Worm (Caenorhabditis elegans) whole organism, late embryonic: ENCODE results near the gene cki-1.

Experiments used
- C38D4.7 ChIP-seq: fragments of 200-800 bp; sonication (Bioruptor generic); optimal IDR thresholded peaks from 2 replicates; lab custom pipeline; 2018; ENCODE audit warnings: mild to moderate bottlenecking, missing genetic modification characterization, moderate library complexity, missing compliant biosample characterization
- K02D7.2 ChIP-seq: sonication (generic microtip); optimal IDR thresholded peaks from 2 replicates; lab custom pipeline; 2017; ENCODE audit warnings: mild to moderate bottlenecking, missing genetic modification characterization, missing compliant biosample characterization
- K09A11.1 ChIP-seq: sonication (generic microtip); optimal IDR thresholded peaks from 2 replicates; lab custom pipeline; 2017; ENCODE audit warnings: antibody characterized with exemption, mild to moderate bottlenecking, missing genetic modification characterization, missing compliant biosample characterization; ENCODE audit not compliant: insufficient read depth
- T23F11.4 ChIP-seq: fragments of 200-800 bp; sonication (Bioruptor generic); optimal IDR thresholded peaks from 2 replicates; lab custom pipeline; 2018; ENCODE audit warnings: mild to moderate bottlenecking, missing genetic modification characterization, missing compliant biosample characterization
- Y22D7AL.16 ChIP-seq: sonication (generic microtip); optimal IDR thresholded peaks from 2 replicates; lab custom pipeline; 2016; ENCODE audit warnings: missing genetic modification characterization, missing compliant biosample characterization
- ahr-1 ChIP-seq: sonication (generic microtip); optimal IDR thresholded peaks from 2 replicates; lab custom pipeline; 2016; ENCODE audit warnings: missing genetic modification characterization, missing compliant biosample characterization
- ama-1 ChIP-seq: fragments of 150-350 bp; optimal IDR thresholded peaks from 2 replicates; lab custom pipeline; 2014
- ceh-18 ChIP-seq: sonication (generic microtip); optimal IDR thresholded peaks from 2 replicates; lab custom pipeline; 2016; ENCODE audit warnings: missing genetic modification characterization, missing compliant biosample characterization
- ceh-19 ChIP-seq: fragments of 200-800 bp; sonication (Bioruptor generic); optimal IDR thresholded peaks from 2 replicates; lab custom pipeline; 2018; ENCODE audit warnings: mild to moderate bottlenecking, missing genetic modification characterization, missing compliant biosample characterization
- ceh-2 ChIP-seq: sonication (generic microtip); optimal IDR thresholded peaks from 2 replicates; lab custom pipeline; 2016; ENCODE audit warnings: missing genotype, missing genetic modification characterization, missing compliant biosample characterization
- ceh-22 ChIP-seq: sonication (generic microtip); optimal IDR thresholded peaks from 2 replicates; lab custom pipeline; 2017; ENCODE audit warnings: missing biosample characterization, missing genetic modification characterization
- ceh-30 ChIP-seq: fragments of 150-350 bp; optimal IDR thresholded peaks from 2 replicates; lab custom pipeline; 2014; ENCODE audit warnings: missing biosample characterization, missing genetic modification characterization
- ceh-31 ChIP-seq: sonication (generic microtip); optimal IDR thresholded peaks from 2 replicates; lab custom pipeline; 2016; ENCODE audit warnings: missing genetic modification characterization, missing compliant biosample characterization
- ceh-45 ChIP-seq: fragments of 200-800 bp; sonication (Bioruptor generic); IDR thresholded peaks from 2 replicates; pipeline ENCODE4 v1.3.6; 2022; ENCODE audit warnings: missing genetic modification reagents, missing genetic modification characterization, missing compliant biosample characterization
- ceh-6 ChIP-seq: fragments of 200-800 bp; sonication (Bioruptor generic); optimal IDR thresholded peaks from 2 replicates; lab custom pipeline; 2018; ENCODE audit warnings: mild to moderate bottlenecking, missing genetic modification characterization, missing compliant biosample characterization
- dve-1 ChIP-seq: sonication (generic microtip); optimal IDR thresholded peaks from 2 replicates; lab custom pipeline; 2017; ENCODE audit warnings: antibody characterized with exemption, mild to moderate bottlenecking, missing genetic modification characterization, missing compliant biosample characterization
- elt-4 ChIP-seq: sonication (generic microtip); optimal IDR thresholded peaks from 2 replicates; lab custom pipeline; 2016; ENCODE audit warnings: missing genetic modification characterization, missing compliant biosample characterization
- fax-1 ChIP-seq: sonication (generic microtip); optimal IDR thresholded peaks from 2 replicates; lab custom pipeline; 2016; ENCODE audit warnings: missing genotype, missing genetic modification characterization, missing compliant biosample characterization
- fkh-10 ChIP-seq: fragments of 150-350 bp; optimal IDR thresholded peaks from 2 replicates; lab custom pipeline; 2014; ENCODE audit warnings: missing biosample characterization, missing genetic modification reagents, missing genetic modification characterization
- hlh-13 ChIP-seq: fragments of 200-800 bp; sonication (Bioruptor generic); optimal IDR thresholded peaks from 2 replicates; lab custom pipeline; 2018; ENCODE audit warnings: mild to moderate bottlenecking, missing genetic modification characterization, missing compliant biosample characterization
- hlh-15 ChIP-seq: sonication (generic microtip); optimal IDR thresholded peaks from 2 replicates; lab custom pipeline; 2016; ENCODE audit warnings: missing genetic modification characterization, missing compliant biosample characterization
- hlh-30 ChIP-seq: sonication (generic microtip); optimal IDR thresholded peaks from 2 replicates; lab custom pipeline; 2017; ENCODE audit warnings: antibody characterized with exemption, missing genetic modification characterization, missing compliant biosample characterization; ENCODE audit not compliant: insufficient read depth
- hlh-6 ChIP-seq: sonication (generic microtip); optimal IDR thresholded peaks from 2 replicates; lab custom pipeline; 2016; ENCODE audit warnings: missing genotype, missing genetic modification characterization, missing compliant biosample characterization
- lin-11 ChIP-seq: fragments of 200-800 bp; sonication (Bioruptor generic); optimal IDR thresholded peaks from 2 replicates; lab custom pipeline; 2018; ENCODE audit warnings: mild to moderate bottlenecking, missing genetic modification characterization, missing compliant biosample characterization
- mec-3 ChIP-seq: sonication (generic microtip); optimal IDR thresholded peaks from 2 replicates; lab custom pipeline; 2016; ENCODE audit warnings: borderline replicate concordance, missing genetic modification characterization, missing compliant biosample characterization
- nfya-1 ChIP-seq: sonication (generic microtip); optimal IDR thresholded peaks from 2 replicates; lab custom pipeline; 2017; ENCODE audit warnings: missing genetic modification characterization, mild to moderate bottlenecking, missing compliant biosample characterization, antibody characterized with exemption, moderate library complexity
- nhr-11 ChIP-seq: fragments of 150-350 bp; optimal IDR thresholded peaks from 2 replicates; lab custom pipeline; 2014; ENCODE audit warnings: missing biosample characterization, missing genetic modification characterization
- nhr-232 ChIP-seq: sonication (generic microtip); optimal IDR thresholded peaks from 2 replicates; lab custom pipeline; 2016; ENCODE audit warnings: missing genetic modification characterization, missing compliant biosample characterization
- npax-4 ChIP-seq: sonication (generic microtip); optimal IDR thresholded peaks from 2 replicates; lab custom pipeline; 2016; ENCODE audit warnings: missing genetic modification characterization, missing compliant biosample characterization
- odd-2 ChIP-seq: sonication (generic microtip); optimal IDR thresholded peaks from 2 replicates; lab custom pipeline; 2017; ENCODE audit warnings: antibody characterized with exemption, mild to moderate bottlenecking, missing genetic modification characterization, missing compliant biosample characterization
- pag-3 ChIP-seq: sonication (generic microtip); optimal IDR thresholded peaks from 2 replicates; lab custom pipeline; 2016; ENCODE audit warnings: missing compliant biosample characterization, missing genetic modification characterization, borderline replicate concordance
- pat-9 ChIP-seq: fragments of 200-800 bp; sonication (Bioruptor generic); optimal IDR thresholded peaks from 2 replicates; lab custom pipeline; 2018; ENCODE audit warnings: mild to moderate bottlenecking, missing genetic modification characterization, moderate library complexity, missing compliant biosample characterization
- pax-1 ChIP-seq: fragments of 150-350 bp; optimal IDR thresholded peaks from 2 replicates; lab custom pipeline; 2014; ENCODE audit warnings: missing biosample characterization, missing genetic modification characterization
- pha-2 ChIP-seq: sonication (generic microtip); optimal IDR thresholded peaks from 2 replicates; lab custom pipeline; 2017; ENCODE audit warnings: mild to moderate bottlenecking, missing genetic modification characterization, missing compliant biosample characterization
- pqm-1 ChIP-seq: sonication (generic microtip); optimal IDR thresholded peaks from 2 replicates; lab custom pipeline; 2016; ENCODE audit warnings: missing genetic modification characterization, missing compliant biosample characterization
- rnt-1 ChIP-seq: sonication (generic microtip); optimal IDR thresholded peaks from 2 replicates; lab custom pipeline; 2016; ENCODE audit warnings: missing genetic modification characterization, missing compliant biosample characterization
- sox-4 ChIP-seq: sonication (generic microtip); optimal IDR thresholded peaks from 2 replicates; lab custom pipeline; 2017; ENCODE audit warnings: mild to moderate bottlenecking, missing genetic modification characterization, inconsistent platforms, missing compliant biosample characterization
- ttx-3 ChIP-seq: sonication (generic microtip); optimal IDR thresholded peaks from 2 replicates; lab custom pipeline; 2016; ENCODE audit warnings: missing genetic modification reagents, missing genetic modification characterization, missing compliant biosample characterization
- unc-3 ChIP-seq, 2 experiments: fragments of 200-800 bp in 1 of 2; sonication (Bioruptor generic) in 1 of 2; sonication (generic microtip) in 1 of 2; conservative IDR thresholded peaks in 1 of 2; optimal IDR thresholded peaks in 1 of 2; 2 replicates each; pipeline versions ENCODE4 v1.3.6 to Lab custom; 2016 to 2022; ENCODE audit warnings: missing compliant biosample characterization in 2 of 2, missing genetic modification characterization in 2 of 2, missing genetic modification reagents in 1 of 2
- unc-55 ChIP-seq: sonication (generic microtip); optimal IDR thresholded peaks from 2 replicates; lab custom pipeline; 2017; ENCODE audit warnings: missing biosample characterization, missing genetic modification reagents, missing genetic modification characterization
- unc-86 ChIP-seq: sonication (generic microtip); optimal IDR thresholded peaks from 2 replicates; lab custom pipeline; 2016; ENCODE audit warnings: missing genetic modification characterization, missing compliant biosample characterization
- zip-5 ChIP-seq: sonication (generic microtip); optimal IDR thresholded peaks from 2 replicates; lab custom pipeline; 2016; ENCODE audit warnings: missing genetic modification characterization, missing compliant biosample characterization
- ztf-16 ChIP-seq: sonication (generic microtip); optimal IDR thresholded peaks from 2 replicates; lab custom pipeline; 2017; ENCODE audit warnings: missing genetic modification characterization, missing compliant biosample characterization

cki-1 gene

DNA sequence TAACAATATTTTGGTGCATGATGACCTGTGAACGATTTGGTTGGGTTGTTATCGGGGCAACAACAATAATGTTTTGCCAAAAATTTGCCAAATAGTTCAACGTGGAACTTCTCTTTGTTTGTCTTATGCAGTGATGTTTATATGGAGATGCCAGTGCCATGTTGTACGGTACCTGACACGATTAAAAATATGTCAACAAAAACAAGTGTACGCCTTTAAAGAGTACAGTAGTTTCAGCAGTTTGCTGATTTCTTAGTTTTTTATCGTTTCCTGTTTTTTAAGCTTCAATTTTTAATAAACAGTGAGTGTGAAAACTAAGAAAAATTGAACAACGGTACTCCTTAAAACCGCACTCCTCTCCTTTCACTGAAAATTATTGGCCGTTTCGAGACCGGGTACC lies 32.8 kb upstream of the cki-1 start:
- TF ChIP-seq nfya-1 (tag; lab: Kevin White, UChicago): no peak
- TF ChIP-seq rnt-1 (tag; lab: Kevin White, UChicago): no peak
- TF ChIP-seq unc-86 (tag; lab: Kevin White, UChicago): no peak
- no peak for TF ChIP-seq dve-1 (tag; lab: Kevin White, UChicago)
- no peak for TF ChIP-seq unc-3 (GFP tag; conservative IDR thresholded peaks at IDR 0.05; lab: Robert Waterston, UW)
- no peak for TF ChIP-seq unc-3 (tag; optimal IDR thresholded peaks at IDR 0.05; lab: Kevin White, UChicago)
- no peak for TF ChIP-seq ceh-30 (tag; lab: Kevin White, UChicago)
- no peak for TF ChIP-seq lin-11 (tag; lab: Kevin White, UChicago)
- no peak for TF ChIP-seq ceh-19

- TF ChIP-seq pag-3 (tag; lab: Kevin White, UChicago) (no peak), C38D4.7 (no peak), lin-11 (tag; lab: Kevin White, UChicago) (no peak), ceh-18 (no peak), ttx-3 (tag; lab: Kevin White, UChicago) (no peak), ceh-6 (GFP tag; lab: Kevin White, UChicago) (no peak), ceh-22 (tag; lab: Kevin White, UChicago) (no peak), hlh-13 (GFP tag; lab: Kevin White, UChicago) (no peak), pqm-1 (tag; lab: Kevin White, UChicago) (no peak), ceh-31 (tag; lab: Kevin White, UChicago) (no peak), ceh-2 (tag; lab: Kevin White, UChicago) (no peak), odd-2 (tag; lab: Kevin White, UChicago) (no peak), K02D7.2 (tag; lab: Kevin White, UChicago) (no peak), ztf-16 (tag; lab: Kevin White, UChicago) (no peak), K09A11.1 (tag; lab: Kevin White, UChicago) (no peak), unc-55 (GFP tag; lab: Kevin White, UChicago) (no peak), unc-3 (GFP tag; conservative IDR thresholded peaks at IDR 0.05; lab: Robert Waterston, UW) (no peak), unc-3 (tag; optimal IDR thresholded peaks at IDR 0.05; lab: Kevin White, UChicago) (no peak), hlh-6 (tag; lab: Kevin White, UChicago) (no peak), nhr-232 (tag; lab: Kevin White, UChicago) (no peak)
Measured at ce11 chrII:7781102-7781616, 29.9 kb upstream of the cki-1 start, which contains the start of the genes snpc-1.1 and spdl-1. Gene snpc-1.1 (minus strand): TSS chrII:7781301. Gene spdl-1 (plus strand): TSS chrII:7781566.

DNA sequence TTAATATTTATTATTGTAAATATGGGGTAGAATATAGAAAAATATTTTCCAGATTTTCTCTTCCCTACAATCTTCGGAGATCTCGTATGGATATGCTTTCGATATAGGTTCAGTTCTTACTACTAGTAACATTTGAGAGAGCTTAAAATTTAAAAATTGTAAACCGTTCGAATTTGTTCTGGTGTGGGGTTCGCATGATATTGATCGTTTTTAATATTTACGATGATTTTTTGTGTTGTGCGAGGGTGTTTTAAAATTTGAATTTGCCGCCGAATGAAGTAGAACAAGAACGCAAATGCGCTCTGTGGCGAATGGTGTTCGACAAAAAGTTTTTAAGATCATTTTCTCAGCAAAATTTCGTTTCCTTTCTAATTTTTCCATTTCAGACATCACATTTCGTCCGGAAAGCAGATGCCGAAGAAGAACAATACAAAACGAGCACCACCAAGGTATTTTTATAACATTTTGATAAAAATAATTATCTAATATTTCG lies 27.5 kb upstream of the cki-1 start, which contains the start of gene skr-17:
Gene skr-17 (plus strand): TSS at position 51 of the 493 bp plus-strand sequence.
- no peak for TF ChIP-seq pax-1 (tag; lab: Kevin White, UChicago)
- TF ChIP-seq fax-1 (tag; lab: Kevin White, UChicago): no peak
- no peak for TF ChIP-seq ceh-45 (GFP tag; lab: Robert Waterston, UW)
- no peak for TF ChIP-seq npax-4 (tag; lab: Kevin White, UChicago)
- TF ChIP-seq hlh-15 (tag; lab: Kevin White, UChicago): no peak
- no peak for TF ChIP-seq K09A11.1 (tag; lab: Kevin White, UChicago)
- no peak for TF ChIP-seq mec-3 (tag; lab: Kevin White, UChicago)
- no peak for TF ChIP-seq nhr-11 (tag; lab: Kevin White, UChicago)

DNA sequence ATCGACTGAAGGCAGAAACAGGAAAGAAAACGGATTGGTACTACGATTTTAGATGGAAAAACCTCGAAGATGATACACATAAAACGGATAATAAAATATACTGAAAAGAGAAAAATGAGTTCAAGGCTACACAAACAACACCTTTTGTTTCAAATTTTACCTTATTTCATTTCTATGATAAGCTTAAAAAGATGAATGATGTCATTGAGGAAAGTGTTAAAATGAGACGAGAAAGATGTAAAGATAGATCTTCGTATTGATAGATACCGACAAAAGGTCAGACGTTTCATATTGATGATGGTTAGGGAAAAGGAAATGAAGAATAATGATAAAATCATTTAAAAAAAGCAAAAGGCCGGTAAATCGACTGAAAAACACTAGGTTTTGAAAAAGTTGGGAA lies 21.4 kb upstream of the cki-1 start:
- TF ChIP-seq pha-2 (tag; lab: Kevin White, UChicago) (no peak), fkh-10 (GFP tag; lab: Kevin White, UChicago) (no peak), nhr-11 (tag; lab: Kevin White, UChicago) (no peak), ahr-1 (no peak), npax-4 (tag; lab: Kevin White, UChicago) (no peak), Y22D7AL.16 (tag; lab: Kevin White, UChicago) (no peak), ama-1 (lab: Kevin White, UChicago) (no peak), ceh-6 (GFP tag; lab: Kevin White, UChicago) (no peak), unc-55 (GFP tag; lab: Kevin White, UChicago) (no peak), ceh-18 (no peak), elt-4 (tag; lab: Kevin White, UChicago) (no peak), hlh-30 (no peak), T23F11.4 (no peak), pat-9 (tag; lab: Kevin White, UChicago) (no peak), sox-4 (tag; lab: Kevin White, UChicago) (no peak), hlh-13 (GFP tag; lab: Kevin White, UChicago) (no peak), K02D7.2 (tag; lab: Kevin White, UChicago) (no peak), zip-5 (tag; lab: Kevin White, UChicago) (no peak)
- TF ChIP-seq, all 69 proteins: peak for 0
